Fruit fly (Drosophila melanogaster): ENCODE results near the gene cpo.

The cpo gene

DNA sequence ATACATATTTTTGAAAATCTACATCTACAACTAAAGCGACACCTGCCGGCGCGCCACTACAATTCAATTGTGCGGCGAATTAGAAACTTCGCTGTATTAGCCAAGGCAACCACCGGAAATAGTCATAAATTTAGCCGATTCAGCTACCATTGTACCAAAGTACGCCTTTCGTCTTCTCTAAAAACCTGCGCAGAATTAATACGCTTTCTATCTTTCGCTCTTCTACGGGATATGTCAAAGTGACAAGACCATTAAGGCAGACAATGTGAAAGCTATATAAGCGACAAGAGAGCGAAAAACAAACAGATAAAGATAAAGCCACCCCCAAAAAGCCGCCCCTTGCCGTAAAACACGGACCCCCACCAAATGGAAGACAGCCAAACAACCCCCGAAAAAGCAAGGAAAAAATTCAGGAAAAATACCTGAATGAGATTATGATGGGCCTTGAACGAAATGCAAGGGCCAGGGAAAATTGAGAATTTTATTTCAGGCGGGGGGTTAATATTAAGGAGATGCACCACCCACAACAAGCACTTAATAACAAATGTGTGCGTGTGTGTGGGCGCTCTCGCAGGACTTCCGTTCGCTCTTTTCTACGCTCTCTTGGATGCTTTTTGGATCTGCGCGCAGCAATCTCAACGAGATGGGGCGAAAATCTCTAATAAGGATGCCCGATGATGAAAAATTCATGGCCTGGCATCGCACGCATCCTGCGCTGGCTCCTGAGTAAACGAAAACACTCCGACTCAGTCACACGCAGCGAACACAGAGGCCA lies at the start of gene cpo (continued):
- TF ChIP-seq CG1603 (tag; optimal IDR thresholded peaks at IDR 0.05) (peak; percentile 93), twi (tag; optimal IDR thresholded peaks at IDR 0.05) (peak; percentile 73), CG4707 (GFP tag; optimal IDR thresholded peaks at IDR 0.05) (peak; percentile 91), Stat92E (GFP tag; optimal IDR thresholded peaks at IDR 0.05) (no peak), NFAT (GFP tag; IDR thresholded peaks at IDR 0.05) (peak; percentile 88), HmgZ (tag; optimal IDR thresholded peaks at IDR 0.05) (peak; percentile 87), CG3281 (GFP tag; optimal IDR thresholded peaks at IDR 0.05) (peak; percentile 92), trem (tag; optimal IDR thresholded peaks at IDR 0.05) (peak; percentile 72), chinmo (GFP tag; IDR thresholded peaks at IDR 0.05; ENCODE audit: partially characterized antibody) (no peak), dysf (GFP tag; IDR thresholded peaks at IDR 0.05) (peak; percentile 83), CG9876 (GFP tag; optimal IDR thresholded peaks at IDR 0.05) (peak; percentile 76), ac (GFP tag; optimal IDR thresholded peaks at IDR 0.05) (peak; percentile 91), CG15601 (tag; optimal IDR thresholded peaks at IDR 0.05) (peak; percentile 86), Doc2 (GFP tag; IDR thresholded peaks at IDR 0.05) (0 out of 2 replicates have a peak, but pooled peaks have one; percentile 37), MTF-1 (GFP tag; optimal IDR thresholded peaks at IDR 0.05; ENCODE audit: borderline replicate concordance) (peak; percentile 97), CG12299 (tag; optimal IDR thresholded peaks at IDR 0.05) (peak; percentile 79), ttk (GFP tag; IDR thresholded peaks at IDR 0.05) (peak; percentile 90), Doc3 (GFP tag; IDR thresholded peaks at IDR 0.05; ENCODE audit: partially characterized antibody) (no peak), CG11247 (GFP tag; IDR thresholded peaks at IDR 0.05) (peak; percentile 87), fd64A (GFP tag; optimal IDR thresholded peaks at IDR 0.05) (peak; percentile 90), ap (GFP tag; IDR thresholded peaks at IDR 0.05) (peak; percentile 84), CG3726 (GFP tag; IDR thresholded peaks at IDR 0.05) (peak; percentile 78; the same call in 2 of the 3 replicates), org-1 (GFP tag; optimal IDR thresholded peaks at IDR 0.05) (peak; percentile 78), CG15073 (GFP tag; optimal IDR thresholded peaks at IDR 0.05) (no peak), CG9437 (GFP tag; optimal IDR thresholded peaks at IDR 0.05) (peak; percentile 79), Ptx1 (GFP tag; IDR thresholded peaks at IDR 0.05) (peak; percentile 86), CG14860 (GFP tag; IDR thresholded peaks at IDR 0.05; ENCODE audit: partially characterized antibody) (no peak), jumu (GFP tag; optimal IDR thresholded peaks at IDR 0.05) (peak; percentile 35), odd (GFP tag; optimal IDR thresholded peaks at IDR 0.05) (peak; percentile 92), CG18011 (GFP tag; optimal IDR thresholded peaks at IDR 0.05) (peak; percentile 85), unpg (GFP tag; optimal IDR thresholded peaks at IDR 0.05) (peak; percentile 91), CG11093 (GFP tag; IDR thresholded peaks at IDR 0.05) (peak; percentile 64; the same call in 1 of the 3 replicates), CG6813 (GFP tag; optimal IDR thresholded peaks at IDR 0.05) (peak; percentile 97), CG17359 (tag; optimal IDR thresholded peaks at IDR 0.05) (peak; percentile 87), bab2 (GFP tag; optimal IDR thresholded peaks at IDR 0.05) (peak; percentile 61), insv (GFP tag; optimal IDR thresholded peaks at IDR 0.05) (peak in 1 of 2 experiments; percentile 78), p53 (GFP tag; optimal IDR thresholded peaks at IDR 0.05) (peak; percentile 47), CG9727 (GFP tag; optimal IDR thresholded peaks at IDR 0.05) (peak; percentile 84), tx (GFP tag; optimal IDR thresholded peaks at IDR 0.05) (peak; percentile 53), tin (GFP tag; optimal IDR thresholded peaks at IDR 0.05) (peak; percentile 72), Hr78 (GFP tag; optimal IDR thresholded peaks at IDR 0.05) (no peak), CG1233 (GFP tag; optimal IDR thresholded peaks at IDR 0.05) (peak; percentile 95), CG18619 (GFP tag; optimal IDR thresholded peaks at IDR 0.05) (peak; percentile 95), CG15269 (tag; optimal IDR thresholded peaks at IDR 0.05) (peak; percentile 82), CHES-1-like (GFP tag; optimal IDR thresholded peaks at IDR 0.05) (peak; percentile 69), CG2889 (GFP tag; IDR thresholded peaks at IDR 0.05) (no peak), CG43689 (GFP tag; IDR thresholded peaks at IDR 0.05) (peak; percentile 86), Oaz (GFP tag; IDR thresholded peaks at IDR 0.05) (peak; percentile 80)

Measured in whole organism, embryonic.